Fruit fly (Drosophila melanogaster): ENCODE results near the gene CG31036.

Gene CG31036

dm6 chr3R:29926089-29926488, 18.2 kb downstream of the CG31036 start, which contains the start of gene Jon99Ci:
Jon99Ci (minus strand) TSS chr3R:29926189.
- TF ChIP-seq Sin3A (optimal IDR thresholded peaks at IDR 0.05) = no peak
- TF ChIP-seq ttk (optimal IDR thresholded peaks at IDR 0.05) = no peak
- no peak for TF ChIP-seq Myc (optimal IDR thresholded peaks at IDR 0.05)
- TF ChIP-seq psq (optimal IDR thresholded peaks at IDR 0.05) = no peak
- no peak for TF ChIP-seq h (optimal IDR thresholded peaks at IDR 0.05)
- TF ChIP-seq insv (optimal IDR thresholded peaks at IDR 0.05) = no peak

dm6 chr3R:29926955-29927354, 19.0 kb downstream of the CG31036 start, which contains the start of gene CG15522:
CG15522 (plus strand) TSS chr3R:29927255.
- TF ChIP-seq Sin3A (optimal IDR thresholded peaks at IDR 0.05) (no peak), insv (optimal IDR thresholded peaks at IDR 0.05) (no peak), psq (optimal IDR thresholded peaks at IDR 0.05) (no peak), h (optimal IDR thresholded peaks at IDR 0.05) (no peak), Myc (optimal IDR thresholded peaks at IDR 0.05) (no peak), ttk (optimal IDR thresholded peaks at IDR 0.05) (no peak)

- TF ChIP-seq psq (optimal IDR thresholded peaks at IDR 0.05) (no peak), Myc (optimal IDR thresholded peaks at IDR 0.05) (no peak), ttk (optimal IDR thresholded peaks at IDR 0.05) (no peak), Sin3A (optimal IDR thresholded peaks at IDR 0.05) (no peak)
Measured at dm6 chr3R:29930286-29930685, 22.4 kb downstream of the CG31036 start, which contains the start of gene alpha-Man-Ic. alpha-Man-Ic (minus strand) TSS chr3R:29930386.

dm6 chr3R:29933007-29933464, 25.1 kb downstream of the CG31036 start, which contains the start of the genes Cog7, CG42557 and CG42558:
Cog7 (minus strand) TSS chr3R:29933057.
CG42557 (plus strand) TSS chr3R:29933287.
CG42558 (plus strand) TSS chr3R:29933287.
- TF ChIP-seq h (optimal IDR thresholded peaks at IDR 0.05) (no peak), psq (optimal IDR thresholded peaks at IDR 0.05) (no peak), Sin3A (optimal IDR thresholded peaks at IDR 0.05) (no peak), Myc (optimal IDR thresholded peaks at IDR 0.05) (no peak), ttk (optimal IDR thresholded peaks at IDR 0.05) (no peak), insv (optimal IDR thresholded peaks at IDR 0.05) (no peak)

dm6 chr3R:29935756-29936155, 27.8 kb downstream of the CG31036 start, which contains the start of the genes eIF2Balpha and Vps13B:
eIF2Balpha (minus strand) TSS chr3R:29935888.
Vps13B (plus strand) TSS chr3R:29935978.
- TF ChIP-seq h (optimal IDR thresholded peaks at IDR 0.05) (no peak), Sin3A (optimal IDR thresholded peaks at IDR 0.05) (no peak), psq (optimal IDR thresholded peaks at IDR 0.05) (no peak), Myc (optimal IDR thresholded peaks at IDR 0.05) (no peak)

dm6 chr3R:29959329-29959728, 51.4 kb downstream of the CG31036 start:
- no peak for TF ChIP-seq Sin3A (optimal IDR thresholded peaks at IDR 0.05)
